Fruit fly (Drosophila melanogaster): Measurements from ENCODE around the gene CG42680.

CG42680 gene

dm6 chr2L:14570129-14570528, 17.9 kb downstream of the CG42680 start:
- TF ChIP-seq sens (GFP tag) (peak; percentile 63), Ets65A (GFP tag) (peak; percentile 51), bsh (GFP tag; optimal IDR thresholded peaks at IDR 0.05) (peak in 1 of 2 experiments; percentile 11), ranshi (GFP tag; IDR thresholded peaks at IDR 0.05) (0 out of 2 replicates have a peak, but pooled peaks have one; percentile 17), ssp (GFP tag; IDR thresholded peaks at IDR 0.05) (no peak)

DNA sequence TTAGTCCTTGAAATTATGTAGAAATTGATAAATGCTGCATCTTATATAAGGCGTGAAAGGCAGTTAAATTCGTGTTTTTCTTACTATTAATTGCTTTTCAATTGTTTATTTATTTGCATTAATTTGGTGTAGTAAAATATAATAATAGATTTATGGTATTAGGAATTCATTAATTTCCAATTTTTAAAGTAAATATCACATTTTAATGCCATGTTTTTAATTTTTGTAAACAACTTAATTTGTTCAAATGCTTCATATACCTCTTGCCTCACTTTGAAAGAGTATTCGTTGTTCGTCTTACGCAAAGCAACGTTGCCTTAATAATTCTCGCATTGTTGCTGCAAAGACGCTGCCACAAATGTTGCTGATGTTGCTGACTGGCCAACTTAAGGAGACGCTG, 18.7 kb downstream of the CG42680 start:
- TF ChIP-seq Aef1 (GFP tag; IDR thresholded peaks at IDR 0.05) (no peak), D19A (tag; optimal IDR thresholded peaks at IDR 0.05) (peak; percentile 82)

DNA sequence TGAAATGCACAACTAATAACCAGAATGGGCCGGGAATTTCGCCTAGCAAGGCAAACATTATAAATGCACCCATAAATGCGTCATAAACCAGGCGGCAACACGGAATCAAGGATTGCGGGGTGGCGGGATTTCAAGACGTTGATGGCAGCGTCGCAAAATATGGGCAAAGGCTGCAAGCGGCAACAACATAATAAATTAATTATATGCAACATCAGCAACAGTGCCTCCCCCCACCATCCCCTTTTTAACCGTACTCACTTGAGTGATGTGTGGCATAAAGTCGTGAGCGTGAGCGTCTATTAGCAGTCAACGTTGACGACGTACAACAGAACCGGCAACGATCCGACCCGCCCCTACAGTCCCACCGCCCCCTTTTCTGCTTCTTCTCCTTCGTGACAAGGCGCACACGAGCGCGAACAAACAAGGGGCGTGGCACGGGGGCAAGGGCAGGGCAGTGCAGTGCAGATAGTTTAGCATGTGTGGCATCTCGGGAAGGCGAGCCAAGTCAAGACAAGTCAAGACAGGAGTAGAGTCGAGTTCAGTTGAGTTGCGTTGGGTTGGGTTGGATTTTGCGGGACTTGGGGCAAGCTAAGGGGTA, 19.4 kb downstream of the CG42680 start:
- no peak for TF ChIP-seq crp (GFP tag; optimal IDR thresholded peaks at IDR 0.05)
- TF ChIP-seq bsh (GFP tag; optimal IDR thresholded peaks at IDR 0.05) = peak in 1 of 2 experiments; percentile 5
- peak; percentile 21 for TF ChIP-seq nom (GFP tag; optimal IDR thresholded peaks at IDR 0.05)
- no peak for TF ChIP-seq Abd-B (GFP tag; optimal IDR thresholded peaks at IDR 0.05)
- TF ChIP-seq crol (GFP tag; IDR thresholded peaks at IDR 0.05) = peak; percentile 52
- TF ChIP-seq CG3065 (GFP tag; optimal IDR thresholded peaks at IDR 0.05) = peak; percentile 51
- no peak for TF ChIP-seq unpg (GFP tag; optimal IDR thresholded peaks at IDR 0.05)
- peak; percentile 8 for TF ChIP-seq CG17385 (GFP tag; optimal IDR thresholded peaks at IDR 0.05)

- TF ChIP-seq sd (tag; optimal IDR thresholded peaks at IDR 0.05) (no peak), scrt (GFP tag; optimal IDR thresholded peaks at IDR 0.05) (no peak), CG12769 (tag; optimal IDR thresholded peaks at IDR 0.05) (no peak), sens (GFP tag) (peak; percentile 36), CG11695 (GFP tag; IDR thresholded peaks at IDR 0.05) (no peak), lab (GFP tag; optimal IDR thresholded peaks at IDR 0.05) (no peak), grau (tag; optimal IDR thresholded peaks at IDR 0.05) (no peak), Myb (GFP tag; optimal IDR thresholded peaks at IDR 0.05) (no peak), Elba2 (GFP tag; optimal IDR thresholded peaks at IDR 0.05) (no peak)
Measured at dm6 chr2L:14563626-14564025, 24.4 kb downstream of the CG42680 start, which contains the start of gene CG3473. CG3473 (minus strand) TSS chr2L:14563726.

dm6 chr2L:14562320-14562719, 25.7 kb downstream of the CG42680 start:
- TF ChIP-seq NFAT (GFP tag; IDR thresholded peaks at IDR 0.05) = no peak
- no peak for TF ChIP-seq CG12659 (GFP tag; optimal IDR thresholded peaks at IDR 0.05)
- no peak for TF ChIP-seq NfI (GFP tag; optimal IDR thresholded peaks at IDR 0.05)
- peak; percentile 16 for TF ChIP-seq CG1529 (GFP tag; optimal IDR thresholded peaks at IDR 0.05)
- TF ChIP-seq CG17385 (GFP tag; optimal IDR thresholded peaks at IDR 0.05) = peak; percentile 25
- TF ChIP-seq lab (GFP tag; optimal IDR thresholded peaks at IDR 0.05) = peak; percentile 71
- no peak for TF ChIP-seq ato (GFP tag; IDR thresholded peaks at IDR 0.05; ENCODE audit: partially characterized antibody)
- TF ChIP-seq slp2 (GFP tag; optimal IDR thresholded peaks at IDR 0.05) = no peak
- TF ChIP-seq CG10267 (tag; optimal IDR thresholded peaks at IDR 0.05) = peak; percentile 61
- TF ChIP-seq CG18619 (GFP tag; optimal IDR thresholded peaks at IDR 0.05) = peak; percentile 0
- TF ChIP-seq CG7987 (GFP tag; optimal IDR thresholded peaks at IDR 0.05) = no peak
- no peak for TF ChIP-seq stwl (tag; optimal IDR thresholded peaks at IDR 0.05)
- no peak for TF ChIP-seq sug (tag; optimal IDR thresholded peaks at IDR 0.05)
- TF ChIP-seq tin (GFP tag; optimal IDR thresholded peaks at IDR 0.05) = peak; percentile 40
- peak; percentile 31 for TF ChIP-seq D (optimal IDR thresholded peaks at IDR 0.05)
- peak; percentile 74 for TF ChIP-seq D (GFP tag; optimal IDR thresholded peaks at IDR 0.05)
- no peak for TF ChIP-seq her (GFP tag; optimal IDR thresholded peaks at IDR 0.05)
- no peak for TF ChIP-seq pan (optimal IDR thresholded peaks at IDR 0.05)
- TF ChIP-seq pan (GFP tag; optimal IDR thresholded peaks at IDR 0.05 in 1 of 2, IDR thresholded peaks at IDR 0.05 in 1 of 2) = peak in 1 of 2 experiments; percentile 10
- peak; percentile 9 for TF ChIP-seq HHEX (GFP tag; optimal IDR thresholded peaks at IDR 0.05)
- 0 out of 3 replicates have a peak, but pooled peaks have one; percentile 33 for TF ChIP-seq CG3726 (GFP tag; IDR thresholded peaks at IDR 0.05)
- TF ChIP-seq CG14965 (GFP tag; optimal IDR thresholded peaks at IDR 0.05; ENCODE audit: borderline replicate concordance) = no peak
- no peak for TF ChIP-seq Sin3A (optimal IDR thresholded peaks at IDR 0.05)
- peak; percentile 26 for TF ChIP-seq az2 (GFP tag; optimal IDR thresholded peaks at IDR 0.05)
